Fruit fly (Drosophila melanogaster): ENCODE measurements around the gene CG11590.

DNA sequence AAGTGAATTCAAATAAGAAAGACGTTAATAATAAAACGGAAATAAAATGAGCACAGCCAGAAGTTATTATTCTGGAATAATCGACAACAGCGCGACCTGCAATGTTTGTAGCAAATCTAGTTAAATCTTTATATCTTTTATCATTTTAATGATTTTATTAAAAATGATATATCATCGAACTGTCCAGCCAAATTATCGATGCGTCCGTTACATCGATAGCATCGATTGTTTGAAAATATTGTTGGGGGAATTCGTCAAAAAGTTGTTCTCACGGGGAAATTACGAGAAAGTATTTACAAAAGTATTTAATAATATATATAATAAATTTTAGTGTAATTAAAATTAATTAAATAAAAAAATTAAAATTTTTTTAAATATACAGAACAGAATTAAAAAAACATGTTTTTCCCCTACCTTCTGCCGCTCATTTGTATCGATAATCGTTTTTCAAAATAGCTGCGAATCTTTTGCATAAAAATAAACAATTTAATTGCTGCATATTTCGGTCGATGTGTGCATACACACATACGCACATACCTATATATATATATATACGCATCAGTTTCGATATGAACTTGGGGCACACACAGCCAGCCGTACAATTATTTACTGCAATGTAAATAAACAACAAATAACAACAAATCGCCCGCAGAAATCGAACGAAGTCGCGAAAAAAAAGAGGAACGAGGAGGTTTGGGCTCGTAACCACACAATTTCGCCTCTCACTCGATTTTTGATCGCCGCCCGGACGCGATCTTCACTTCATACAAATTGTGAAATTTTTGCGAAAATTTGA lies 43.2 kb downstream of the CG11590 start, which contains the start of gene CG32599:
- no peak for TF ChIP-seq CTCF (optimal IDR thresholded peaks at IDR 0.05)
- no peak for TF ChIP-seq CG8478 (optimal IDR thresholded peaks at IDR 0.05)

All from S2 (cell line).